Fruit fly (Drosophila melanogaster): Measurements from ENCODE around the gene ex.
A peak's percentile ranks its signal among the peaks of the same experiment; 100 is the strongest.

ex gene

dm6 chr2L:430820-431628 lies at the start of gene ex (continued):
- TF ChIP-seq CG10321 (GFP tag; IDR thresholded peaks at IDR 0.05) = peak; percentile 47; the same call in 1 of the 2 replicates
- TF ChIP-seq Adf1 (GFP tag; IDR thresholded peaks at IDR 0.05) = no peak; the same call in 1 of the 2 replicates
- TF ChIP-seq stwl (tag; optimal IDR thresholded peaks at IDR 0.05) = no peak
- TF ChIP-seq CG8478 (optimal IDR thresholded peaks at IDR 0.05) = no peak
- no peak for TF ChIP-seq CG30431 (GFP tag; optimal IDR thresholded peaks at IDR 0.05)
- no peak for TF ChIP-seq croc (GFP tag; conservative IDR thresholded peaks at IDR 0.05)
- TF ChIP-seq CG18599 (GFP tag; optimal IDR thresholded peaks at IDR 0.05) = peak; percentile 68
- TF ChIP-seq CG7745 (tag; optimal IDR thresholded peaks at IDR 0.05) = peak; percentile 67
- TF ChIP-seq dimm (GFP tag; IDR thresholded peaks at IDR 0.05) = no peak
- no peak for TF ChIP-seq Oaz (GFP tag; IDR thresholded peaks at IDR 0.05)
- no peak for TF ChIP-seq CG15479 (GFP tag; optimal IDR thresholded peaks at IDR 0.05)
- peak; percentile 62 for TF ChIP-seq CG33557 (GFP tag; optimal IDR thresholded peaks at IDR 0.05)
- 0 out of 2 replicates have a peak, but pooled peaks have one; percentile 26 for TF ChIP-seq Nf-YA (GFP tag; IDR thresholded peaks at IDR 0.05)
- peak in 1 of 2 experiments; percentile 23 for TF ChIP-seq Pdp1 (GFP tag; optimal IDR thresholded peaks at IDR 0.05)
- TF ChIP-seq CG18764 (GFP tag; optimal IDR thresholded peaks at IDR 0.05) = peak; percentile 32
- peak; percentile 35 for TF ChIP-seq NC2β (GFP tag; optimal IDR thresholded peaks at IDR 0.05)
- no peak for TF ChIP-seq Bteb2 (GFP tag; optimal IDR thresholded peaks at IDR 0.05)
- no peak for TF ChIP-seq jumu (GFP tag; optimal IDR thresholded peaks at IDR 0.05)
- TF ChIP-seq CG34422 (GFP tag; IDR thresholded peaks at IDR 0.05) = no peak
- peak; percentile 50 for TF ChIP-seq shn (GFP tag; optimal IDR thresholded peaks at IDR 0.05)
- no peak for TF ChIP-seq CG3995 (GFP tag; optimal IDR thresholded peaks at IDR 0.05)
- peak; percentile 67 for TF ChIP-seq sd (tag; optimal IDR thresholded peaks at IDR 0.05)
- no peak for TF ChIP-seq sisA (GFP tag; IDR thresholded peaks at IDR 0.05)
- peak; percentile 52 for TF ChIP-seq sug (tag; optimal IDR thresholded peaks at IDR 0.05)
- TF ChIP-seq Dip2 (GFP tag; IDR thresholded peaks at IDR 0.05) = no peak
- peak; percentile 84 for TF ChIP-seq CG8924 (tag; optimal IDR thresholded peaks at IDR 0.05)
- no peak for TF ChIP-seq tgo (GFP tag; IDR thresholded peaks at IDR 0.05)
- TF ChIP-seq CG32532 (GFP tag; IDR thresholded peaks at IDR 0.05) = peak; percentile 8; the same call in 1 of the 2 replicates
- TF ChIP-seq ranshi (GFP tag; IDR thresholded peaks at IDR 0.05) = no peak; the same call in 1 of the 2 replicates
- TF ChIP-seq CG42726 (GFP tag; IDR thresholded peaks at IDR 0.05; ENCODE audit: partially characterized antibody) = peak; percentile 38; the same call in 1 of the 2 replicates
- no peak for TF ChIP-seq CG10274 (GFP tag; optimal IDR thresholded peaks at IDR 0.05)
- no peak for TF ChIP-seq bigmax (GFP tag; optimal IDR thresholded peaks at IDR 0.05)
- TF ChIP-seq CG1024 (GFP tag; IDR thresholded peaks at IDR 0.05) = no peak
- no peak for TF ChIP-seq HLH54F (GFP tag; optimal IDR thresholded peaks at IDR 0.05)
- TF ChIP-seq CG12744 (GFP tag; optimal IDR thresholded peaks at IDR 0.05) = no peak
- TF ChIP-seq pzg (GFP tag; optimal IDR thresholded peaks at IDR 0.05) = no peak
- no peak for TF ChIP-seq peb (GFP tag; IDR thresholded peaks at IDR 0.05)
- TF ChIP-seq CG10431 (GFP tag; optimal IDR thresholded peaks at IDR 0.05) = peak; percentile 66
- no peak for TF ChIP-seq btn (GFP tag; optimal IDR thresholded peaks at IDR 0.05)
- TF ChIP-seq Rfx (GFP tag; IDR thresholded peaks at IDR 0.05) = no peak
- peak; percentile 48 for TF ChIP-seq Blimp-1 (GFP tag; optimal IDR thresholded peaks at IDR 0.05)
- no peak for TF ChIP-seq CG4617 (GFP tag; optimal IDR thresholded peaks at IDR 0.05; ENCODE audit: borderline replicate concordance)
- TF ChIP-seq HHEX (GFP tag; optimal IDR thresholded peaks at IDR 0.05) = peak; percentile 49
- TF ChIP-seq Dad (GFP tag; optimal IDR thresholded peaks at IDR 0.05) = no peak
- TF ChIP-seq CG3163 (GFP tag; optimal IDR thresholded peaks at IDR 0.05) = peak; percentile 65
- TF ChIP-seq TFAM (GFP tag; optimal IDR thresholded peaks at IDR 0.05) = peak; percentile 4
- TF ChIP-seq CG33213 (GFP tag; optimal IDR thresholded peaks at IDR 0.05) = peak; percentile 29
- no peak for TF ChIP-seq CG10267 (tag; optimal IDR thresholded peaks at IDR 0.05)
- TF ChIP-seq CG3726 (GFP tag; IDR thresholded peaks at IDR 0.05) = no peak
- TF ChIP-seq CG6683 (GFP tag; optimal IDR thresholded peaks at IDR 0.05) = peak; percentile 33
